Worm (Caenorhabditis elegans) whole organism, late embryonic: ENCODE data around the gene C25H3.1.

Experiments
- F13H6.1 ChIP-seq: sonication (generic microtip); optimal IDR thresholded peaks from 2 replicates; lab custom pipeline; 2016; ENCODE audit warnings: missing genetic modification characterization, missing compliant biosample characterization
- K02D7.2 ChIP-seq: sonication (generic microtip); optimal IDR thresholded peaks from 2 replicates; lab custom pipeline; 2017; ENCODE audit warnings: mild to moderate bottlenecking, missing genetic modification characterization, missing compliant biosample characterization
- T23F11.4 ChIP-seq: fragments of 200-800 bp; sonication (Bioruptor generic); optimal IDR thresholded peaks from 2 replicates; lab custom pipeline; 2018; ENCODE audit warnings: mild to moderate bottlenecking, missing genetic modification characterization, missing compliant biosample characterization
- Y22D7AL.16 ChIP-seq: sonication (generic microtip); optimal IDR thresholded peaks from 2 replicates; lab custom pipeline; 2016; ENCODE audit warnings: missing genetic modification characterization, missing compliant biosample characterization
- ahr-1 ChIP-seq: sonication (generic microtip); optimal IDR thresholded peaks from 2 replicates; lab custom pipeline; 2016; ENCODE audit warnings: missing genetic modification characterization, missing compliant biosample characterization
- ama-1 ChIP-seq: fragments of 150-350 bp; optimal IDR thresholded peaks from 2 replicates; lab custom pipeline; 2014
- ceh-14 ChIP-seq: sonication (generic microtip); optimal IDR thresholded peaks from 2 replicates; lab custom pipeline; 2016; ENCODE audit warnings: missing genotype, missing genetic modification characterization, missing compliant biosample characterization
- ceh-2 ChIP-seq: sonication (generic microtip); optimal IDR thresholded peaks from 2 replicates; lab custom pipeline; 2016; ENCODE audit warnings: missing genotype, missing genetic modification characterization, missing compliant biosample characterization
- ceh-22 ChIP-seq: sonication (generic microtip); optimal IDR thresholded peaks from 2 replicates; lab custom pipeline; 2017; ENCODE audit warnings: missing biosample characterization, missing genetic modification characterization
- ceh-31 ChIP-seq: sonication (generic microtip); optimal IDR thresholded peaks from 2 replicates; lab custom pipeline; 2016; ENCODE audit warnings: missing genetic modification characterization, missing compliant biosample characterization
- ceh-45 ChIP-seq: fragments of 200-800 bp; sonication (Bioruptor generic); IDR thresholded peaks from 2 replicates; pipeline ENCODE4 v1.3.6; 2022; ENCODE audit warnings: missing genetic modification reagents, missing genetic modification characterization, missing compliant biosample characterization
- dve-1 ChIP-seq: sonication (generic microtip); optimal IDR thresholded peaks from 2 replicates; lab custom pipeline; 2017; ENCODE audit warnings: antibody characterized with exemption, mild to moderate bottlenecking, missing genetic modification characterization, missing compliant biosample characterization
- elt-2 ChIP-seq: sonication (generic microtip); optimal IDR thresholded peaks from 2 replicates; lab custom pipeline; 2016; ENCODE audit warnings: missing genetic modification reagents, missing genetic modification characterization, missing compliant biosample characterization
- elt-4 ChIP-seq: sonication (generic microtip); optimal IDR thresholded peaks from 2 replicates; lab custom pipeline; 2016; ENCODE audit warnings: missing genetic modification characterization, missing compliant biosample characterization
- eyg-1 ChIP-seq: sonication (generic microtip); optimal IDR thresholded peaks from 2 replicates; lab custom pipeline; 2016; ENCODE audit warnings: missing genotype, missing genetic modification characterization, missing compliant biosample characterization
- fax-1 ChIP-seq: sonication (generic microtip); optimal IDR thresholded peaks from 2 replicates; lab custom pipeline; 2016; ENCODE audit warnings: missing genotype, missing genetic modification characterization, missing compliant biosample characterization
- fkh-10 ChIP-seq: fragments of 150-350 bp; optimal IDR thresholded peaks from 2 replicates; lab custom pipeline; 2014; ENCODE audit warnings: missing biosample characterization, missing genetic modification reagents, missing genetic modification characterization
- gmeb-2 ChIP-seq: sonication (generic microtip); optimal IDR thresholded peaks from 2 replicates; lab custom pipeline; 2016; ENCODE audit warnings: missing genetic modification characterization, inconsistent platforms, missing compliant biosample characterization
- hlh-13 ChIP-seq: fragments of 200-800 bp; sonication (Bioruptor generic); optimal IDR thresholded peaks from 2 replicates; lab custom pipeline; 2018; ENCODE audit warnings: mild to moderate bottlenecking, missing genetic modification characterization, missing compliant biosample characterization
- hlh-30 ChIP-seq: sonication (generic microtip); optimal IDR thresholded peaks from 2 replicates; lab custom pipeline; 2017; ENCODE audit warnings: antibody characterized with exemption, missing genetic modification characterization, missing compliant biosample characterization; ENCODE audit not compliant: insufficient read depth
- hlh-6 ChIP-seq: sonication (generic microtip); optimal IDR thresholded peaks from 2 replicates; lab custom pipeline; 2016; ENCODE audit warnings: missing genotype, missing genetic modification characterization, missing compliant biosample characterization
- lim-6 ChIP-seq: sonication (generic microtip); optimal IDR thresholded peaks from 2 replicates; lab custom pipeline; 2016; ENCODE audit warnings: missing genetic modification characterization, missing compliant biosample characterization
- lin-11 ChIP-seq: fragments of 200-800 bp; sonication (Bioruptor generic); optimal IDR thresholded peaks from 2 replicates; lab custom pipeline; 2018; ENCODE audit warnings: mild to moderate bottlenecking, missing genetic modification characterization, missing compliant biosample characterization
- mec-3 ChIP-seq: sonication (generic microtip); optimal IDR thresholded peaks from 2 replicates; lab custom pipeline; 2016; ENCODE audit warnings: borderline replicate concordance, missing genetic modification characterization, missing compliant biosample characterization
- npax-4 ChIP-seq: sonication (generic microtip); optimal IDR thresholded peaks from 2 replicates; lab custom pipeline; 2016; ENCODE audit warnings: missing genetic modification characterization, missing compliant biosample characterization
- odd-2 ChIP-seq: sonication (generic microtip); optimal IDR thresholded peaks from 2 replicates; lab custom pipeline; 2017; ENCODE audit warnings: antibody characterized with exemption, mild to moderate bottlenecking, missing genetic modification characterization, missing compliant biosample characterization
- pha-2 ChIP-seq: sonication (generic microtip); optimal IDR thresholded peaks from 2 replicates; lab custom pipeline; 2017; ENCODE audit warnings: mild to moderate bottlenecking, missing genetic modification characterization, missing compliant biosample characterization
- pros-1 ChIP-seq: fragments of 150-350 bp; optimal IDR thresholded peaks from 2 replicates; lab custom pipeline; 2014; ENCODE audit warnings: missing biosample characterization, missing genetic modification reagents, missing genetic modification characterization
- ref-2 ChIP-seq: sonication (generic microtip); optimal IDR thresholded peaks from 2 replicates; lab custom pipeline; 2016; ENCODE audit warnings: missing genetic modification characterization, missing compliant biosample characterization
- rnt-1 ChIP-seq: sonication (generic microtip); optimal IDR thresholded peaks from 2 replicates; lab custom pipeline; 2016; ENCODE audit warnings: missing genetic modification characterization, missing compliant biosample characterization
- syd-9 ChIP-seq: sonication (generic microtip); optimal IDR thresholded peaks from 2 replicates; lab custom pipeline; 2016; ENCODE audit warnings: mild to moderate bottlenecking, missing genetic modification characterization, moderate library complexity, missing compliant biosample characterization
- tbx-7 ChIP-seq: sonication (generic microtip); optimal IDR thresholded peaks from 2 replicates; lab custom pipeline; 2016; ENCODE audit warnings: missing genotype, missing genetic modification characterization, missing compliant biosample characterization
- ttx-3 ChIP-seq: sonication (generic microtip); optimal IDR thresholded peaks from 2 replicates; lab custom pipeline; 2016; ENCODE audit warnings: missing genetic modification reagents, missing genetic modification characterization, missing compliant biosample characterization
- unc-42 ChIP-seq: sonication (generic microtip); optimal IDR thresholded peaks from 2 replicates; lab custom pipeline; 2016; ENCODE audit warnings: missing genotype, missing genetic modification characterization, missing compliant biosample characterization
- unc-86 ChIP-seq: sonication (generic microtip); optimal IDR thresholded peaks from 2 replicates; lab custom pipeline; 2016; ENCODE audit warnings: missing genetic modification characterization, missing compliant biosample characterization
- zip-5 ChIP-seq: sonication (generic microtip); optimal IDR thresholded peaks from 2 replicates; lab custom pipeline; 2016; ENCODE audit warnings: missing genetic modification characterization, missing compliant biosample characterization

The C25H3.1 gene

ce11 chrII:5698254-5698653 is 617 bp upstream of the C25H3.1 start:
- TF ChIP-seq odd-2 (no peak), ceh-14 (tag; lab: Kevin White, UChicago) (no peak), elt-2 (tag; lab: Kevin White, UChicago) (peak; percentile 29)

DNA sequence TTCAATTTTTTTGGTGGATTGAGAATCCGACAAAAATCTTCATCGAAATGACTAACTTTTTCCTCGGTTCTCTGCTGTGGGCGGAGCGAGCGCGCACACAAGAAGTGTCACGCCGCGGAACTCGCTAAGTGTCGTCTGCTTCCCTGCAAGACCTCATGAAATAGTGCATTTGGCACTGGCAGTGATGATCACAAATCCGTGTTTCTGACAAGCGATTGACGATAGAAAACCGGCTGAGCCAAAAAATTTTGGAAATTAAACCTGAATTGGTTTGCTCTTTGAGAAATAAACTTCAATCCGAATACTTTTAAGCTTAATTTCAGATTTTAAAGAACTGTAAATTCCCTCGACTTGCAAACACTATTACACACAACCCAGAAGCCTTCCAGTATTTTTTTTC is 2.6 kb downstream of the C25H3.1 start:
- TF ChIP-seq fkh-10 (GFP tag; lab: Kevin White, UChicago) (no peak), elt-2 (tag; lab: Kevin White, UChicago) (peak; percentile 21), unc-86 (no peak), hlh-30 (tag; lab: Kevin White, UChicago) (peak; percentile 15), ama-1 (lab: Kevin White, UChicago) (peak; percentile 66), dve-1 (tag; lab: Kevin White, UChicago) (peak; percentile 39), hlh-13 (GFP tag; lab: Kevin White, UChicago) (no peak)

ce11 chrII:5702611-5703192 is 3.8 kb downstream of the C25H3.1 start:
- TF ChIP-seq ceh-31 (tag; lab: Kevin White, UChicago) (peak; percentile 62), unc-42 (tag; lab: Kevin White, UChicago) (peak; percentile 49), K02D7.2 (no peak)
- TF ChIP-seq, all 69 proteins: peak for 2

DNA sequence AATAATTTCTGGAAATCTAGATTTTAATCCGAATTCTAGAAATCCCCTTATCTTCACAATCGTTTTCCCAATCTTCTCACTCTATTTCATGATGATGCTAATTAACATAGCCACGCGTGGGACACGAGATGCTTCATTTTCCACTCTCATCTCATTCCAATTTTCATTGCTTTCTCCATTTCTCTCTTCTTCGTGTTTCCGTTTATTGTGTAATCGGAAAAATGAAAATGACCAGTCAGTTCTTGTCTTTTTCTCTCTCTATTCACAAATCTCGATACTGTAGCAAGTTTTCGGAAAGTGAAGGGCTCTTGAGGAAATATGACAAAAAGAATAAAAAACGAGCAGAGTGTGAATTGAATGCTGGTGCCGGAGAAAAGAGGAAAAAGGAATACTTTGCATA is 5.6 kb downstream of the C25H3.1 start:
- no peak for TF ChIP-seq pha-2 (tag; lab: Kevin White, UChicago)
- no peak for TF ChIP-seq ceh-22 (tag; lab: Kevin White, UChicago)
- TF ChIP-seq eyg-1 (tag; lab: Kevin White, UChicago) = no peak
- no peak for TF ChIP-seq ceh-45
- no peak for TF ChIP-seq hlh-13 (GFP tag; lab: Kevin White, UChicago)
- no peak for TF ChIP-seq elt-4
- no peak for TF ChIP-seq F13H6.1 (tag; lab: Kevin White, UChicago)
- TF ChIP-seq tbx-7 (tag; lab: Kevin White, UChicago) = no peak
- TF ChIP-seq ttx-3 (tag; lab: Kevin White, UChicago) = no peak
- TF ChIP-seq ref-2 = no peak
- TF ChIP-seq zip-5 (tag; lab: Kevin White, UChicago) = no peak

DNA sequence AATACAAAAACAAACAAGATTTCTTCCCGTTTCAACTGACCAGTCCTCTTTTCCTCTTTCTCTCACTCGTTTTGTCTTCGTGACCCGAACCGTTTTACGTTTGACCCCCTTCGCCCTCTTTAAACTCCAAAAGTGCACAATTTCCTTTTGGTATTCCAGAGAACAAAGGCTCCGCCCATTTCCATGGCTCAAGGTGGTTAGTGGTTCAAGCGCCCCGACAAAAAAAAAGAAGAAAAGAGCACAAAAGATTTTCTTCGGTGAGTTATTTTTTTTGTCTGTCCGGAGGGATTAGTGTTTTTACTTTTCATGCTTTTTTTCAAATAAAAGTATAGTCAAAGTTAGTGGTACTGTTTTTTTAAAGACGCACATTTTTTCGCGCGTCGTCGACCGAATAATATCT is 8.7 kb downstream of the C25H3.1 start, which contains the start of gene osta-2:
osta-2 (plus strand) TSS at position 160 of the 400 bp plus-strand sequence.
- TF ChIP-seq unc-86 (no peak), lin-11 (tag; lab: Kevin White, UChicago) (no peak), ama-1 (lab: Kevin White, UChicago) (no peak), npax-4 (tag; lab: Kevin White, UChicago) (no peak), rnt-1 (no peak), ceh-2 (tag; lab: Kevin White, UChicago) (no peak), dve-1 (tag; lab: Kevin White, UChicago) (no peak), ceh-45 (no peak), gmeb-2 (tag; lab: Kevin White, UChicago) (no peak), mec-3 (tag; lab: Kevin White, UChicago) (no peak), Y22D7AL.16 (tag; lab: Kevin White, UChicago) (no peak), pros-1 (tag; lab: Kevin White, UChicago) (no peak), unc-42 (tag; lab: Kevin White, UChicago) (no peak), fax-1 (tag; lab: Kevin White, UChicago) (no peak), T23F11.4 (no peak)

DNA sequence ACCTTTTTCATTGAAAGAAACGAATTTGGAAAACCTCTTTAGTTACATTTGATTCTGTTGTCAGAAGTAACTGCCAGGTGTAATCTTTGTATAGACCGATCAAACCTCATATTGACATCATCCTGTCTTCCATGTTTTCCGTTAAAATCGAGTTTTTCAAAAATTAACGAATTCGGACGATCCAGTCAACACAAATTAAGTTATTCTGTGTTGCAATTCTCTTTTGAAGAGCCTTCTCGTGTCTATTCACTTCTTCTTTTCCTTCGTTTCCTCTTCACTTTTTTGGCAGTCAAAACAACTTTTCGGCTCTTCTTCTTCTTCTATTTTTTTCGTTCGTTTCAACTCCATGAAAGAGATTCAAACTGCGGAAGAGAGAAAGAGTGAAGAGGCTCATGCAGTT is 9.3 kb downstream of the C25H3.1 start:
- TF ChIP-seq ceh-14 (tag; lab: Kevin White, UChicago) (no peak), lim-6 (tag; lab: Kevin White, UChicago) (no peak), hlh-6 (tag; lab: Kevin White, UChicago) (no peak), unc-42 (tag; lab: Kevin White, UChicago) (peak; percentile 90), syd-9 (no peak), ahr-1 (tag; lab: Kevin White, UChicago) (no peak), dve-1 (tag; lab: Kevin White, UChicago) (no peak), unc-86 (no peak)
